Worm (Caenorhabditis elegans) whole organism, L1 larva: ENCODE results near the gene M162.5.
"Not testable (repeated sequence)": the region's sequence is repeated elsewhere in the genome, so short reads cannot be mapped to it uniquely, and the experiment has no call there.

Experiments used
- C16A3.4 ChIP-seq: fragments of 150-350 bp; optimal IDR thresholded peaks from 2 replicates; lab custom pipeline; 2014; ENCODE audit warnings: missing biosample characterization, missing genetic modification characterization
- alr-1 ChIP-seq: fragments of 200-800 bp; sonication (Bioruptor generic); optimal IDR thresholded peaks from 2 replicates; lab custom pipeline; 2018; ENCODE audit warnings: borderline replicate concordance, mild to moderate bottlenecking, missing genetic modification characterization, missing compliant biosample characterization
- ama-1 ChIP-seq: fragments of 150-350 bp; optimal IDR thresholded peaks from 2 replicates; lab custom pipeline; 2014
- blmp-1 ChIP-seq: fragments of 150-350 bp; optimal IDR thresholded peaks from 2 replicates; lab custom pipeline; 2014; ENCODE audit warnings: missing biosample characterization, missing genetic modification characterization
- ceh-63 ChIP-seq: fragments of 200-800 bp; sonication (Bioruptor generic); optimal IDR thresholded peaks from 2 replicates; lab custom pipeline; 2018; ENCODE audit warnings: mild to moderate bottlenecking, missing genetic modification characterization, missing compliant biosample characterization
- ceh-8 ChIP-seq: fragments of 200-800 bp; sonication (Bioruptor generic); optimal IDR thresholded peaks from 2 replicates; lab custom pipeline; 2018; ENCODE audit warnings: mild to moderate bottlenecking, missing genetic modification characterization, moderate library complexity, missing compliant biosample characterization
- ceh-82 ChIP-seq, 3 experiments: fragments of 150-350 bp in 1 of 3; sonication (generic microtip) in 2 of 3; optimal IDR thresholded peaks; 2 replicates each; lab custom pipeline; 2014 to 2017; ENCODE audit warnings: missing biosample characterization in 3 of 3, missing genetic modification characterization in 3 of 3
- ceh-88 ChIP-seq: fragments of 200-800 bp; sonication (Bioruptor generic); IDR thresholded peaks from 2 replicates; pipeline ENCODE4 v1.3.6; 2022; ENCODE audit warnings: missing genetic modification characterization, missing compliant biosample characterization
- ceh-90 ChIP-seq: sonication (generic microtip); optimal IDR thresholded peaks from 2 replicates; lab custom pipeline; 2016; ENCODE audit warnings: missing genetic modification characterization, missing compliant biosample characterization
- elt-3 ChIP-seq, 6 experiments: fragments of 150-350 bp in 1 of 6; sonication (generic microtip); optimal IDR thresholded peaks; 2 replicates each; lab custom pipeline; 2017 to 2018; ENCODE audit warnings: missing biosample characterization in 6 of 6, missing genetic modification characterization in 6 of 6, inconsistent platforms in 1 of 6
- ets-5 ChIP-seq: fragments of 200-800 bp; sonication (Bioruptor generic); IDR thresholded peaks from 2 replicates; pipeline ENCODE4 v1.3.6; 2022; ENCODE audit warnings: missing genetic modification characterization, missing compliant biosample characterization
- fkh-4 ChIP-seq: sonication (generic microtip); optimal IDR thresholded peaks from 2 replicates; lab custom pipeline; 2016; ENCODE audit warnings: missing compliant biosample characterization, missing genetic modification characterization, borderline replicate concordance
- fos-1 ChIP-seq: fragments of 150-350 bp; optimal IDR thresholded peaks from 2 replicates; lab custom pipeline; 2014; ENCODE audit warnings: missing biosample characterization, missing genetic modification characterization
- grh-1 ChIP-seq: fragments of 200-800 bp; sonication (Bioruptor generic); IDR thresholded peaks from 2 replicates; pipeline ENCODE4 v1.3.6; 2022; ENCODE audit warnings: missing genetic modification reagents, missing genetic modification characterization, missing compliant biosample characterization
- hlh-17 ChIP-seq: fragments of 200-800 bp; sonication (Bioruptor generic); optimal IDR thresholded peaks from 2 replicates; lab custom pipeline; 2018; ENCODE audit warnings: missing genetic modification characterization, mild to moderate bottlenecking, missing compliant biosample characterization, moderate library complexity, borderline replicate concordance
- hpl-2 ChIP-seq: fragments of 150-350 bp; optimal IDR thresholded peaks from 2 replicates; lab custom pipeline; 2014; ENCODE audit warnings: missing biosample characterization, missing genetic modification reagents, missing genetic modification characterization
- lin-13 ChIP-seq: fragments of 150-350 bp; optimal IDR thresholded peaks from 2 replicates; lab custom pipeline; 2014; ENCODE audit warnings: missing biosample characterization, missing genetic modification reagents, missing genetic modification characterization
- lin-15B ChIP-seq: fragments of 150-350 bp; sonication (generic microtip); optimal IDR thresholded peaks from 3 replicates; lab custom pipeline; 2014; ENCODE audit warnings: missing biosample characterization, missing genetic modification characterization
- lin-39 ChIP-seq: fragments of 150-350 bp; optimal IDR thresholded peaks from 2 replicates; lab custom pipeline; 2014; ENCODE audit warnings: missing biosample characterization, missing genetic modification reagents, missing genetic modification characterization
- lir-3 ChIP-seq: sonication (generic microtip); optimal IDR thresholded peaks from 2 replicates; lab custom pipeline; 2016; ENCODE audit warnings: mild to moderate bottlenecking, missing genetic modification characterization, moderate library complexity, missing compliant biosample characterization; ENCODE audit not compliant: poor library complexity
- lsy-2 ChIP-seq, 2 experiments: fragments of 150-350 bp; optimal IDR thresholded peaks; 2 replicates each; lab custom pipeline; 2014; ENCODE audit warnings: missing biosample characterization in 2 of 2, missing genetic modification characterization in 2 of 2
- mdl-1 ChIP-seq, 2 experiments: fragments of 150-350 bp; optimal IDR thresholded peaks; 2 replicates each; lab custom pipeline; 2014 to 2017; ENCODE audit warnings: missing biosample characterization in 2 of 2, missing genetic modification characterization in 2 of 2, inconsistent platforms in 1 of 2
- mef-2 ChIP-seq: fragments of 150-350 bp; optimal IDR thresholded peaks from 2 replicates; lab custom pipeline; 2014; ENCODE audit warnings: missing biosample characterization, missing genetic modification characterization
- nhr-12 ChIP-seq: sonication (generic microtip); optimal IDR thresholded peaks from 2 replicates; lab custom pipeline; 2017; ENCODE audit warnings: missing biosample characterization, missing genetic modification characterization
- nhr-19 ChIP-seq: fragments of 200-800 bp; sonication (Bioruptor generic); conservative IDR thresholded peaks from 2 replicates; pipeline ENCODE4 v1.3.6; 2022; ENCODE audit warnings: missing genetic modification characterization, missing compliant biosample characterization
- nhr-237 ChIP-seq: fragments of 150-350 bp; optimal IDR thresholded peaks from 2 replicates; lab custom pipeline; 2014; ENCODE audit warnings: missing biosample characterization, missing genetic modification characterization
- nhr-28 ChIP-seq: fragments of 150-350 bp; optimal IDR thresholded peaks from 2 replicates; lab custom pipeline; 2014; ENCODE audit warnings: missing biosample characterization, missing genetic modification characterization
- nhr-47 ChIP-seq: sonication (generic microtip); optimal IDR thresholded peaks from 2 replicates; lab custom pipeline; 2016; ENCODE audit warnings: mild to moderate bottlenecking, missing genetic modification characterization, moderate library complexity, missing compliant biosample characterization
- nhr-71 ChIP-seq: sonication (generic microtip); optimal IDR thresholded peaks from 2 replicates; lab custom pipeline; 2016; ENCODE audit warnings: mild to moderate bottlenecking, missing genetic modification characterization, moderate library complexity, missing compliant biosample characterization
- nhr-76 ChIP-seq: sonication (generic microtip); optimal IDR thresholded peaks from 2 replicates; lab custom pipeline; 2017; ENCODE audit warnings: missing biosample characterization, missing genetic modification characterization
- nhr-84 ChIP-seq: sonication (generic microtip); optimal IDR thresholded peaks from 2 replicates; lab custom pipeline; 2017; ENCODE audit warnings: missing biosample characterization, missing genetic modification characterization
- nhr-85 ChIP-seq: sonication (generic microtip); peaks from one replicate; lab custom pipeline; 2016; ENCODE audit warnings: missing genetic modification characterization, inconsistent platforms, missing compliant biosample characterization
- pax-3 ChIP-seq: fragments of 200-800 bp; sonication (Bioruptor generic); optimal IDR thresholded peaks from 2 replicates; lab custom pipeline; 2018; ENCODE audit warnings: mild to moderate bottlenecking, missing genetic modification characterization, moderate library complexity, missing compliant biosample characterization
- rnt-1 ChIP-seq: sonication (generic microtip); optimal IDR thresholded peaks from 2 replicates; lab custom pipeline; 2016; ENCODE audit warnings: mild to moderate bottlenecking, missing genetic modification characterization, moderate library complexity, missing compliant biosample characterization
- snu-23 ChIP-seq: sonication (generic microtip); optimal IDR thresholded peaks from 2 replicates; lab custom pipeline; 2016; ENCODE audit warnings: missing genetic modification characterization, missing compliant biosample characterization
- sptf-1 ChIP-seq: fragments of 150-350 bp; optimal IDR thresholded peaks from 2 replicates; lab custom pipeline; 2014; ENCODE audit warnings: missing biosample characterization, missing genetic modification characterization
- tbx-2 ChIP-seq: sonication (generic microtip); optimal IDR thresholded peaks from 2 replicates; lab custom pipeline; 2016; ENCODE audit warnings: missing genetic modification characterization, missing compliant biosample characterization
- unc-130 ChIP-seq: fragments of 150-350 bp; optimal IDR thresholded peaks from 2 replicates; lab custom pipeline; 2017; ENCODE audit warnings: missing biosample characterization, missing genetic modification characterization, inconsistent platforms
- unc-30 ChIP-seq: sonication (generic microtip); optimal IDR thresholded peaks from 2 replicates; lab custom pipeline; 2017; ENCODE audit warnings: missing biosample characterization, missing genetic modification characterization
- unc-62 ChIP-seq: fragments of 150-350 bp; optimal IDR thresholded peaks from 2 replicates; lab custom pipeline; 2014; ENCODE audit warnings: missing biosample characterization, missing genetic modification reagents, missing genetic modification characterization
- unc-86 ChIP-seq: sonication (generic microtip); optimal IDR thresholded peaks from 2 replicates; lab custom pipeline; 2016; ENCODE audit warnings: missing genetic modification characterization, missing compliant biosample characterization
- unc-98 ChIP-seq: fragments of 200-800 bp; sonication (Bioruptor generic); IDR thresholded peaks from 2 replicates; pipeline ENCODE4 v1.3.6; 2022; ENCODE audit warnings: missing genetic modification characterization, missing compliant biosample characterization
- vab-15 ChIP-seq: sonication (generic microtip); optimal IDR thresholded peaks from 2 replicates; lab custom pipeline; 2017; ENCODE audit warnings: missing genotype, mild to moderate bottlenecking, missing genetic modification characterization, missing compliant biosample characterization
- zag-1 ChIP-seq: fragments of 150-350 bp; optimal IDR thresholded peaks from 2 replicates; lab custom pipeline; 2014; ENCODE audit warnings: missing biosample characterization, missing genetic modification characterization
- zip-4 ChIP-seq: fragments of 200-800 bp; sonication (Bioruptor generic); optimal IDR thresholded peaks from 2 replicates; lab custom pipeline; 2018; ENCODE audit warnings: mild to moderate bottlenecking, missing genetic modification characterization, moderate library complexity, missing compliant biosample characterization
- ztf-11 ChIP-seq, 2 experiments: sonication (generic microtip); optimal IDR thresholded peaks; 2 replicates each; lab custom pipeline; 2016 to 2017; ENCODE audit warnings: missing genetic modification characterization in 2 of 2, missing biosample characterization in 1 of 2, missing compliant biosample characterization in 1 of 2

M162.5 gene

ce11 chrV:19760751-19761150, at the start of gene M162.5:
M162.5 (plus strand) TSS chrV:19761051.
- TF ChIP-seq snu-23 (no peak), unc-86 (no peak), ceh-90 (tag; lab: Kevin White, UChicago) (no peak)

DNA sequence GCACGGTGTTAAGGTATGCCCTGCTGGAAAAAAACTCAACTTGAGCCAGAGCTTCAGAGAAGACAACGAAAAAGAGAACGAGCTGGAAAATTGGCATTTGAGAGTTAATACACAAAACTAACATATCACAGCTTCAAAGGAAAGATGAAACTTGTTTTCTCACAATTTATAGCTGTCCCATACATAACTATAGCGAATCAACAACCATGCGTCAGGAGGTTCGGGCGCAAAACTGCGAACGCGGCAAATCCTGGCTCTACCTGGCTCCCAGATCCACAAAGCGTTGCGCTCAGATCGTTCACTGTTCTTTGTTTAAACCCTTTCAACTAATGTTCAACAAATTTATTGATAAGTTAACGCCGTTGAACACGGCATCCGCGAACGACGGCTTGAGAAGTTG, 49.2 kb upstream of the M162.5 start, which contains the start of gene Y43F8C.23:
Y43F8C.23 (minus strand) TSS at position 101 of the 400 bp plus-strand sequence.
- TF ChIP-seq ceh-8 (GFP tag; lab: Kevin White, UChicago); hlh-17; unc-30 (tag; lab: Kevin White, UChicago): not testable (repeated sequence)

ce11 chrV:19715419-19715818, 45.4 kb upstream of the M162.5 start, which contains the start of gene Y43F8C.16:
Y43F8C.16 (minus strand) TSS chrV:19715519.
- TF ChIP-seq sptf-1 (tag; lab: Kevin White, UChicago) (no peak), lin-15B (tag; lab: Kevin White, UChicago) (no peak), mdl-1 (tag; optimal IDR thresholded peaks at IDR 0.05; lab: Kevin White, UChicago) (no peak), nhr-85 (tag; lab: Kevin White, UChicago) (no peak), unc-86 (no peak), nhr-47 (no peak), fos-1 (tag; lab: Kevin White, UChicago) (no peak), alr-1 (tag; lab: Kevin White, UChicago) (no peak), ztf-11 (tag; optimal IDR thresholded peaks at IDR 0.05; lab: Kevin White, UChicago) (no peak), nhr-12 (tag; lab: Kevin White, UChicago) (no peak), ets-5 (GFP tag; lab: Robert Waterston, UW) (no peak), nhr-19 (GFP tag; lab: Robert Waterston, UW) (no peak), zip-4 (GFP tag; lab: Kevin White, UChicago) (no peak), rnt-1 (tag; lab: Kevin White, UChicago) (no peak), nhr-237 (tag; lab: Kevin White, UChicago) (no peak), ceh-90 (tag; lab: Kevin White, UChicago) (no peak), tbx-2 (tag; lab: Kevin White, UChicago) (no peak), ceh-88 (GFP tag; lab: Robert Waterston, UW) (no peak), unc-62 (GFP tag; lab: Kevin White, UChicago) (no peak)
- TF ChIP-seq, all 84 proteins: peak for 0

DNA sequence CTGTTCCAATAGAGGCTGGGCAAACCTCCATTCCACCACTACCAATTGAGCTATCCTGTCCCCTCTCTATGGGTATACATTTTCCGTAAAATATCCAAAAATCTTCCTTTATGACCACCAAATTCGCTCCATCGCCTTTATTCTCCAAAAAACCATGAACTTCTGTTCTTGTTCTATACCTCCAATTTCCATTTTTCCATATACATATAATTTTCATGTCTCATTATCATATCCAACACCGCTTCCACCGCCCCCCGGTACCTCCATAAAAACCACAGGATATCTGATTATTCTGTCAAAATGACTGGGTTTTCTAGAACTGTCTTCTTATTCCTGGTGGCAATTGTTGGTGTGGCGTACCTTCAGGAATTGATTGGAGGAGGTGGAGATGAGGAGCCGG, 45.0 kb upstream of the M162.5 start, which contains the start of gene Y43F8C.17:
Y43F8C.17 (plus strand) TSS at position 301 of the 400 bp plus-strand sequence.
- TF ChIP-seq vab-15 (tag; lab: Kevin White, UChicago): no peak
- no peak for TF ChIP-seq nhr-84
- TF ChIP-seq nhr-76: no peak
- no peak for TF ChIP-seq unc-30 (tag; lab: Kevin White, UChicago)
- TF ChIP-seq fkh-4 (tag; lab: Kevin White, UChicago): no peak
- no peak for TF ChIP-seq lir-3 (tag; lab: Kevin White, UChicago)
- no peak for TF ChIP-seq ama-1 (lab: Kevin White, UChicago)
- no peak for TF ChIP-seq ceh-63
- no peak for TF ChIP-seq nhr-71 (tag; lab: Kevin White, UChicago)
- TF ChIP-seq ceh-82 (tag; optimal IDR thresholded peaks at IDR 0.05; lab: Kevin White, UChicago): no peak
- no peak for TF ChIP-seq lsy-2 (tag; optimal IDR thresholded peaks at IDR 0.05; lab: Kevin White, UChicago)
- no peak for TF ChIP-seq hpl-2 (GFP tag; lab: Kevin White, UChicago)
- no peak for TF ChIP-seq nhr-47
- TF ChIP-seq pax-3: no peak

- TF ChIP-seq zag-1 (tag; lab: Kevin White, UChicago): no peak
- TF ChIP-seq unc-98 (GFP tag; lab: Robert Waterston, UW): no peak
- TF ChIP-seq blmp-1 (tag; lab: Kevin White, UChicago): no peak
- no peak for TF ChIP-seq unc-130 (tag; lab: Kevin White, UChicago)
- no peak for TF ChIP-seq ceh-63
- no peak for TF ChIP-seq grh-1
- TF ChIP-seq elt-3 (tag; optimal IDR thresholded peaks at IDR 0.05; lab: Kevin White, UChicago): no peak
- TF ChIP-seq lin-39: no peak
- no peak for TF ChIP-seq mef-2 (tag; lab: Kevin White, UChicago)
- TF ChIP-seq lin-13 (GFP tag; lab: Kevin White, UChicago): no peak
- no peak for TF ChIP-seq nhr-28 (tag; lab: Kevin White, UChicago)
- TF ChIP-seq C16A3.4 (tag; lab: Kevin White, UChicago): no peak
- TF ChIP-seq tbx-2 (tag; lab: Kevin White, UChicago): no peak
These were observed 42.9 kb upstream of the M162.5 start for ce11 chrV:19717933-19718332.
